Worm (Caenorhabditis elegans) whole organism, L4/young adult: ENCODE measurements around the gene wbp-2.

Experiments used
- W03F9.2 ChIP-seq: fragments of 150-350 bp; optimal IDR thresholded peaks from 2 replicates; lab custom pipeline; 2014; ENCODE audit warnings: missing biosample characterization, missing genetic modification characterization
- dao-5 ChIP-seq: sonication (generic microtip); optimal IDR thresholded peaks from 2 replicates; lab custom pipeline; 2016; ENCODE audit warnings: missing genotype, missing genetic modification characterization, moderate library complexity, missing compliant biosample characterization
- him-1 ChIP-seq: sonication (generic microtip); optimal IDR thresholded peaks from 2 replicates; lab custom pipeline; 2016; ENCODE audit warnings: missing genotype, missing genetic modification reagents, missing genetic modification characterization, missing compliant biosample characterization

wbp-2 gene

ce11 chrII:9322870-9323349, 6.7 kb upstream of the wbp-2 start, which contains the start of gene rab-39:
Gene rab-39 (minus strand): TSS chrII:9322920.
- TF ChIP-seq W03F9.2 (tag; lab: Kevin White, UChicago): peak; percentile 70
- no peak for TF ChIP-seq dao-5
- no peak for TF ChIP-seq him-1 (tag; lab: Kevin White, UChicago)

ce11 chrII:9323660-9324059, 5.9 kb upstream of the wbp-2 start, which contains the start of gene egli-1:
Gene egli-1 (plus strand): TSS chrII:9323960.
- TF ChIP-seq W03F9.2 (tag; lab: Kevin White, UChicago): no peak
- TF ChIP-seq him-1 (tag; lab: Kevin White, UChicago): no peak
- no peak for TF ChIP-seq dao-5

- TF ChIP-seq W03F9.2 (tag; lab: Kevin White, UChicago) (no peak), him-1 (tag; lab: Kevin White, UChicago) (no peak), dao-5 (no peak)
Measured at ce11 chrII:9324824-9325351, 4.7 kb upstream of the wbp-2 start, which contains the start of gene eat-3. Gene eat-3 (plus strand): TSS chrII:9324874.

DNA sequence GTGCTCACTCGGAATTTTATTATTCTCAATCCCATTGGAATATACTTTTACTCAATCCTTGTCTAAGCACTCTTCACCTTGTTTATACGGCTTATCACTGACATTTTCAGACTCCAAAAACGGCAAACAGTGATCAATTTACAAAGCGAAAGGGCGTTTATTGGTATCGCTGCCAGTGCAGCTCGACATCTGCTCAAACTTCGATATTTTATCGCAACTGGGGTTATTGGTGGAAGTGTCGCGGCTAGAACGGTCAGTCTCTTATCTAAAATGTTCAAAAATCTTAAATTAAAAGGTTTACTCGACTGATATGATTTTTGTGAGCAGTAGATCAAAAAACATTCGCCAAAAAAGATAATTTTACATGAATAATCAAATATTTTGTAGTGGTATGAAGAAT, 4.0 kb upstream of the wbp-2 start:
- TF ChIP-seq W03F9.2 (tag; lab: Kevin White, UChicago): no peak

- TF ChIP-seq dao-5 (no peak), him-1 (tag; lab: Kevin White, UChicago) (no peak), W03F9.2 (tag; lab: Kevin White, UChicago) (no peak)
Measured at ce11 chrII:9331343-9331742, 1.8 kb downstream of the wbp-2 start, which contains the start of gene eif-3.F. Gene eif-3.F (plus strand): TSS chrII:9331643.

DNA sequence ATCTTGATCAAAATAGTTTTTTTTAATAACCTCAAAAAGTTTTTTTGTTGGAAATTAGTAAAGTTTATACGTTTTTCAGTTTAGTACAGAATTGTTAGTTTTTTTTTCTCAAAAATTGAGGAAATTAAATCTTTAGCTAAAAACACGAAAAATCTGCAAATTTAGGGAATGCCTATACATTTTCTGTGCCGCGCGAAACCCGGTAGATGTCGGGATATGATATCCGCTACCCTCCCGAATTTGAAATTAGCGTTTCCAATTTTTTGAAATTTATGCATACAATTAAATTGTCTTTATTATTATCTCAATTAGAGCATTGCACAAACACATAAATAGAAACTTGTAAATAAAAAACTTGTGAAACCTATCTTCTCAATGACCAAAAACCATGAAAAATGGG, 3.5 kb downstream of the wbp-2 start:
- TF ChIP-seq him-1 (tag; lab: Kevin White, UChicago) (no peak), W03F9.2 (tag; lab: Kevin White, UChicago) (no peak), dao-5 (no peak)

DNA sequence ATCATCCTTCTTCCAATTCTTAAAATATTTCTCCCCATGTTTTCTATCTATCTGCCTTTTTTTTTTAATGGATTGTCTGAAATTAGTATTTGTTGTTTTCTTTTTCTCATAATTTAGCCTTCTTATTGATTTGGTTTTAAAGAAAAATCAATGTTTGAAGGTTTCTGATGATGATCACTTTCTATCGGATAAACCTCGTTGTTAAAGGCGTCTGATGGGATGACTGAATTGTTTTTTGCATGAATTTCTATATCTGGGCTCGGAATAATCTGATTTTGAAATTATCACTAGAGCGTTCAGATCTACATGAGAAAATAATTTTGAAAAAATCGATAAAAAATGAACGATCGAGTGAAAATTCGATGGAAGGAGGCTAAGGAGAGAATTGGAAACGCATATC, 4.1 kb downstream of the wbp-2 start, which contains the start of gene scp-1:
scp-1 (plus strand) TSS at position 301 of the 400 bp plus-strand sequence.
- no peak for TF ChIP-seq dao-5
- no peak for TF ChIP-seq W03F9.2 (tag; lab: Kevin White, UChicago)
- no peak for TF ChIP-seq him-1 (tag; lab: Kevin White, UChicago)

DNA sequence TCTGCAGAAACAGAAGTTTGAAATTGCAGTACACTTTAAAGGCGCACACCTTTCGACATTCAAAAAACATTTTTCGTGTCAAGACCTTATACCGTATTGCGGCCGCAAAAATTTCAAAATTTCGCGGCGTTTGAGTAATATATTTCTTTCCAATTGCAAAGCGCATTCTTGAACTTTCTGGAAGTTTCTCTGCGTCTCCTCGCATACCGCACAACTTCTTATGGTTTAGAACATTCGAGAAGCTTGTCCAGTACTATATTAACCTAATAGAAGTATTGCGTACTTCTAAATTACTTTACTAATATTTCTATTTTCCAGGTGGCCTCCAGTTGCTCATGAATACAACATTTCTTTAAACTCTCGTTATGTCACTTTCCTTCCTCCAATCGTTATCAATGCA, 7.1 kb downstream of the wbp-2 start:
- no peak for TF ChIP-seq him-1 (tag; lab: Kevin White, UChicago)
- TF ChIP-seq W03F9.2 (tag; lab: Kevin White, UChicago): no peak
- no peak for TF ChIP-seq dao-5

DNA sequence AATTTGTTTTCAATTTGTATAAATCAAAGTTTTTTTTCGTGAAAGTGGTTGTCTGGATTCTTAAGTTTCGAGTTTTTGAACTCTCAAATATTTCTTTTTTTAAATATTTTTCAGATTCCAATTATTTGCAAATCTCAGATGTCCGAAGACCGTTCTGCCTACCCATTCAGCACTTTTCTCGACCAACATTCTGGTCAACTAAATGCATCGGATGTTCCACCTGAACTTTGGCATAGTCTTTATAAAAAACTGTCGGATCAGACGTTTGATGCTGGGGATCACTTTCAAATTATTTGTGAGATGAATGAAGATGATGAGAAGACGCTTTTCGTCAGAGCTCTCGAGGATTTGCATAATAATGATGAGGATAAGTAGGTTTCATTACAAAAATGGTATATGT, 9.3 kb downstream of the wbp-2 start, which contains the start of gene ttll-12:
ttll-12 (plus strand) TSS at position 139 of the 400 bp plus-strand sequence.
- TF ChIP-seq dao-5 (no peak), W03F9.2 (tag; lab: Kevin White, UChicago) (no peak), him-1 (tag; lab: Kevin White, UChicago) (no peak)

DNA sequence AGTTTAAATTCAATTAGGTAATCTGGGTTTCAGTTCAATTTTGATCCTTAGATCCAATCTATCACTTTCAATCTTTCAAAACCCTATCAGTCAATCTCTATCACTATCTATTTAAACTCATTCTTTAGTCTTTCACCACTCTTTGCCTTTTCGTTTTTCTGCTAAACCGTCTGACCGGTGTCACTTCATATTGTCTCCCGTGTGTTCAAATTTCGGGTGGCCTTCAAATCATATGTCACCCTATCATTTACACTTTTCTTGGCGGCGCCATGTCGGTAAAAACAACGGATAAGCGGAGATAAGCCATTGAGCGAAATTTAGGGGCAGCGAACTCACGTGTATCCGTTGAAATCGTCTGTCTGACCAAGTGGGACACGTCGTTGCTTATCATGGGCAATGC, 14.4 kb downstream of the wbp-2 start:
- TF ChIP-seq dao-5 (no peak), W03F9.2 (tag; lab: Kevin White, UChicago) (no peak), him-1 (tag; lab: Kevin White, UChicago) (no peak)

DNA sequence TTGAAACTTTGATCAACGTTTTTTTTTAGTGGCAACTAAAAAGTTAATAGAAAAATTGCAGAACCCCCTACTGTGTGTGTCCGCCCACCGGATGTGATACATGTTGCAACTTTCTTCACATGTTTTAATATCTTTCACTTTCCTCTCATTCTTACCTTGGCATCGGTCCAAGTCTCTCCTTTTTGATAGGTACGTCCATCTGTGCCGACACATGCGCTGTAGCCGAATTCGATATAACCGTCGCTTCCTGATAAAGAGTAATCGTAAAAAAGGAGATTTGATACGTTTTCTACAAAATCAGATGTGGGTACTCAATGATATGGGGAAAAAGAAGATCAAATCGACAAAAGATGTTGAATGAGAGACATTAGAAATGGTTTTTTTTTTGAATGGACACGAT, 15.5 kb downstream of the wbp-2 start:
- TF ChIP-seq him-1 (tag; lab: Kevin White, UChicago) (no peak), W03F9.2 (tag; lab: Kevin White, UChicago) (no peak), dao-5 (no peak)

- TF ChIP-seq W03F9.2 (tag; lab: Kevin White, UChicago) (no peak), dao-5 (no peak), him-1 (tag; lab: Kevin White, UChicago) (no peak)
Measured at ce11 chrII:9345794-9346193, 16.2 kb downstream of the wbp-2 start.

DNA sequence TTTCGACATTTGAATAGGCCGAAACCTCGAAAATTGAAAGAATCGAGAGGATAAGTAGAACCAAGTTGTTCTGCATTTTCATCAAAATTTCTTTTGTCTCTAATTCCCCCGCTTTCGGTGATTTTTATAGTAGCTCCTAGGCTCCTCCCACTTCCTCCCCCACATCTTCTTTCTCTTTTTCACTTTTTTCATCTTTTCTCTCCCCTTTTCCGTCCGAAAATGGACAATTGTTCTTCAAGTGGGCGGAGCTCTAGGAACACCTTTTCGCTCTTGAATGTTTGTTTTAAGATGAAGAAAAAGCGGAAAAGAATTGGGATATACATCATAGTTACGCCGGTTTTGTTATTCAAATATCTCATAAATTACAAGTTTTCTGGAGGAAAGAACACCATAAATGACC, 16.9 kb downstream of the wbp-2 start, which contains the start of gene F42A8.1:
F42A8.1 (minus strand) TSS at position 101 of the 400 bp plus-strand sequence.
- TF ChIP-seq him-1 (tag; lab: Kevin White, UChicago): no peak

- TF ChIP-seq dao-5: no peak
- TF ChIP-seq him-1 (tag; lab: Kevin White, UChicago): no peak
- no peak for TF ChIP-seq W03F9.2 (tag; lab: Kevin White, UChicago)
Measured at ce11 chrII:9347444-9347843, 17.9 kb downstream of the wbp-2 start.

- TF ChIP-seq W03F9.2 (tag; lab: Kevin White, UChicago) (no peak), dao-5 (no peak), him-1 (tag; lab: Kevin White, UChicago) (no peak)
Measured at ce11 chrII:9352669-9353068, 23.1 kb downstream of the wbp-2 start, which contains the start of the genes sdhb-1 and cup-15. Gene sdhb-1 (minus strand): TSS chrII:9352731. Gene cup-15 (plus strand): TSS chrII:9353000.
